Worm (Caenorhabditis elegans): ENCODE results near the gene C05C9.2.

C05C9.2 gene

DNA sequence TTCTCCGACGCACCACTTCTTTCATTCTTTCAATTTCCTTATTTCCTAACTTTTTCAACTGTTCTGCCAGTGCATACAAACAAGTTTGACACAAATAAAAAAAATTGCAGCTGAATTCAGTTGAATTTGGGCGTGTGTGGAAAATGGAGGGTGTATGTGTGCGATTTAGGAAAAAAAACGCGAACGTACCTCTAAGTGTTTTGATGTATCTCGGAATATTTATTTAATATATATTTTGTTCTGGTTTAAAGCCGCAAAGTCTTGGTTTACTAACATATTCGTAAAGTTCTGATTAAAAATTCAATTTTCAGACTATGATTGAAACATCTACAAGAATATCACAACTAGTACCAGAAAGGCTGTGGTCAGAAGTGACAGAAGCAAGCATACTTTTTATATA lies 32.6 kb downstream of the C05C9.2 start, which contains the start of gene gnrr-7:
TSS of gene gnrr-7 (plus strand) at position 301 of the 400 bp plus-strand sequence.
- TF ChIP-seq lin-15B (tag; optimal IDR thresholded peaks at IDR 0.05), result no peak
- TF ChIP-seq lin-1 (GFP tag; IDR thresholded peaks at IDR 0.05), result no peak
- TF ChIP-seq daf-12 (tag; optimal IDR thresholded peaks at IDR 0.05), result no peak
- TF ChIP-seq D1046.2 (GFP tag; IDR thresholded peaks at IDR 0.05), result no peak
- TF ChIP-seq saeg-2 (GFP tag; IDR thresholded peaks at IDR 0.05), result no peak
- no peak for TF ChIP-seq egl-43 (GFP tag; IDR thresholded peaks at IDR 0.05)
- no peak for TF ChIP-seq Y75B8A.6 (GFP tag; IDR thresholded peaks at IDR 0.05)
- no peak for TF ChIP-seq nhr-77 (tag; optimal IDR thresholded peaks at IDR 0.05)
- no peak for TF ChIP-seq ctbp-1 (GFP tag; IDR thresholded peaks at IDR 0.05)

DNA sequence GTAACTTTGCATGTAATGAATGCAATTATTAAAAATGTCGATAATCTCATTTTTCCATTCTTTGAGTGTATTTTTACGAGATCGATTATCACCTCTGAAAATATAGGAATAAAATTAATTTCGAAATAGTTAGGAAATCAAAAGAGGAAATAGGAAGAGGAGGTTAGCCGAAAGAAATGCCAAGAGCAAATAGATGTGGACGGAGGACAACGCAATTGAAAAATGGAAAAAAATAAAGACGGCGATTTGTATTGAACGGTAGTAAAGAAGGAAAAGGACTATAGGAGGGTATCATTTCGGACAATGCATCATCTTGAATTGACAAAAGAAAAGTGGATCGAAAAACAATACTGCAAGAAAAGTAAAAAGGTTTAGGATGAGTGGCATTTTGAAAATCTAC lies 36.6 kb downstream of the C05C9.2 start, which contains the start of gene F13D2.1:
TSS of gene F13D2.1 (minus strand) at position 101 of the 400 bp plus-strand sequence.
- TF ChIP-seq unc-62 (GFP tag; optimal IDR thresholded peaks at IDR 0.05 in 1 of 2) (peak in 1 of 2 experiments; percentile 5), unc-62 (tag; optimal IDR thresholded peaks at IDR 0.05) (no peak), dmd-9 (GFP tag; IDR thresholded peaks at IDR 0.05) (no peak), spr-1 (tag; optimal IDR thresholded peaks at IDR 0.05) (no peak)

DNA sequence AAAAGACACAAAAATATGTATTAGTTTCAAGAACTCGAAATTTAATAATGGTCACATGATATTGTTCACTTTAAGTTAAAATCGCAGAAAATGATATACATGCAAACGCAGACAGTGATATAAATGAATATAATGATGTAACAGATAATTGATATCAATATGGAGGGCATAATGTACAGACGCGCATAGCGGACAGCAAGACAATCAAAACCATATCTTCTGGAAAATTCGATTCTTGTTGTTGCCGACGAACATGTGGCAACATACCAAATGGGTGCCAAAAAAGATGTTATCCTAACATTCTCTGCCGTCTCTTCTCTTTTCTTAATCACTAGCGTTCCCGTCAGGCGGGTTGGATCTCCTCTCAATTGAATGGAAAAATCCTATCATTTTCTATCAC lies 37.6 kb downstream of the C05C9.2 start:
- no peak for TF ChIP-seq hif-1 (tag; optimal IDR thresholded peaks at IDR 0.05)
- TF ChIP-seq zfp-3 (GFP tag; conservative IDR thresholded peaks at IDR 0.05), result no peak
- TF ChIP-seq hlh-11 (tag; optimal IDR thresholded peaks at IDR 0.05), result peak; percentile 56
- TF ChIP-seq Y75B8A.6 (GFP tag; IDR thresholded peaks at IDR 0.05), result no peak
- no peak for TF ChIP-seq ztf-11 (tag; optimal IDR thresholded peaks at IDR 0.05)
- no peak for TF ChIP-seq hmg-1.1 (GFP tag; IDR thresholded peaks at IDR 0.05)
- TF ChIP-seq spr-3 (GFP tag; optimal IDR thresholded peaks at IDR 0.05), result no peak
- no peak for TF ChIP-seq daf-12 (tag; optimal IDR thresholded peaks at IDR 0.05)
- TF ChIP-seq hlh-30 (tag; optimal IDR thresholded peaks at IDR 0.05; ENCODE audit: insufficient read depth), result peak; percentile 46
- no peak for TF ChIP-seq snpc-1.2 (GFP tag; IDR thresholded peaks at IDR 0.05)
- TF ChIP-seq dpl-1 (GFP tag; optimal IDR thresholded peaks at IDR 0.05), result no peak
- no peak for TF ChIP-seq vab-7 (GFP tag; IDR thresholded peaks at IDR 0.05)
- TF ChIP-seq tra-1 (GFP tag; IDR thresholded peaks at IDR 0.05), result no peak
- TF ChIP-seq daf-8 (GFP tag; IDR thresholded peaks at IDR 0.05), result no peak
- no peak for TF ChIP-seq saeg-2 (GFP tag; IDR thresholded peaks at IDR 0.05)
- no peak for TF ChIP-seq jun-1 (tag; optimal IDR thresholded peaks at IDR 0.05)
- no peak for TF ChIP-seq nhr-237 (tag; optimal IDR thresholded peaks at IDR 0.05)
- TF ChIP-seq F49E8.2 (tag; optimal IDR thresholded peaks at IDR 0.05; ENCODE audit: borderline replicate concordance), result no peak
- TF ChIP-seq ceh-28 (tag; optimal IDR thresholded peaks at IDR 0.05), result no peak
- no peak for TF ChIP-seq R02D3.7 (tag; optimal IDR thresholded peaks at IDR 0.05)
- TF ChIP-seq T26A8.4 (GFP tag; IDR thresholded peaks at IDR 0.05), result no peak
- TF ChIP-seq rbr-2 (tag; optimal IDR thresholded peaks at IDR 0.05), result no peak
- no peak for TF ChIP-seq ceh-82 (tag; optimal IDR thresholded peaks at IDR 0.05)
- TF ChIP-seq lin-29 (GFP tag; IDR thresholded peaks at IDR 0.05), result no peak
- no peak for TF ChIP-seq attf-4 (tag; optimal IDR thresholded peaks at IDR 0.05)
- no peak for TF ChIP-seq F44E2.7 (GFP tag; IDR thresholded peaks at IDR 0.05)
- no peak for TF ChIP-seq lin-13 (GFP tag; optimal IDR thresholded peaks at IDR 0.05)
- TF ChIP-seq mep-1 (tag; optimal IDR thresholded peaks at IDR 0.05), result no peak
- TF ChIP-seq pqm-1 (tag; optimal IDR thresholded peaks at IDR 0.05), result no peak
- TF ChIP-seq mdl-1 (tag; optimal IDR thresholded peaks at IDR 0.05), result peak in 1 of 2 experiments; percentile 45
- TF ChIP-seq lir-3 (tag; optimal IDR thresholded peaks at IDR 0.05), result no peak
- TF ChIP-seq mxl-3 (GFP tag; optimal IDR thresholded peaks at IDR 0.05), result peak; percentile 63
- TF ChIP-seq unc-62 (GFP tag; optimal IDR thresholded peaks at IDR 0.05 in 1 of 2), result no peak
- no peak for TF ChIP-seq unc-62 (tag; optimal IDR thresholded peaks at IDR 0.05)
- no peak for TF ChIP-seq ceh-32 (tag; optimal IDR thresholded peaks at IDR 0.05; ENCODE audit: poor library complexity)
- TF ChIP-seq nhr-28 (tag; optimal IDR thresholded peaks at IDR 0.05), result peak; percentile 24
- TF ChIP-seq nhr-48 (tag; optimal IDR thresholded peaks at IDR 0.05), result peak; percentile 3
